Fruit fly (Drosophila melanogaster) whole organism, larva: ENCODE data around the gene SC35.

Source experiments
- noc ChIP-seq: fragments of 200-800 bp; sonication (Bioruptor generic); optimal IDR thresholded peaks from 3 replicates; lab custom pipeline; 2019; ENCODE audit warnings: missing biosample characterization, mild to moderate bottlenecking, missing genetic modification characterization, moderate library complexity

Gene SC35

DNA sequence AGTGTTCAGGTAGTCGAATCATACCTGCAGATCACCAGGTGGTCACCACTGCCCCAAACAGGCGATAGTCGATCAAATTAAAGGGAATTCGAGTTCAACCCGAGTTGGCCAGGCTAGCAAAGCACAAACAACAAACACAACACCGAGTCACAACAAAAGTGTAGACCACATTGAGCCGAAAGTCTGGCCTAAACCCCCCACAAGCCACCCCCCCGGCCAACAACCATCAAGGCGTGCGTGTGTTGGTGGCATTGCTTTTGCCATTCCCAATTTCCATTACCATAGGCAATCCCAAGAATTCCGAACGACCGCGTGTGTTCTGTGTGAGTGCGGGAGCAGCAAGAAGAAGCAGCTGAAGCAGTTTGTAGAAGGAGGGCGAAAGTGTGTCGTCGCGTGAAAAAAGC is at the start of gene SC35:
SC35 (minus strand) TSS at position 131 of the 404 bp plus-strand sequence.
- no peak for TF ChIP-seq noc (tag; lab: Kevin White, UChicago)

DNA sequence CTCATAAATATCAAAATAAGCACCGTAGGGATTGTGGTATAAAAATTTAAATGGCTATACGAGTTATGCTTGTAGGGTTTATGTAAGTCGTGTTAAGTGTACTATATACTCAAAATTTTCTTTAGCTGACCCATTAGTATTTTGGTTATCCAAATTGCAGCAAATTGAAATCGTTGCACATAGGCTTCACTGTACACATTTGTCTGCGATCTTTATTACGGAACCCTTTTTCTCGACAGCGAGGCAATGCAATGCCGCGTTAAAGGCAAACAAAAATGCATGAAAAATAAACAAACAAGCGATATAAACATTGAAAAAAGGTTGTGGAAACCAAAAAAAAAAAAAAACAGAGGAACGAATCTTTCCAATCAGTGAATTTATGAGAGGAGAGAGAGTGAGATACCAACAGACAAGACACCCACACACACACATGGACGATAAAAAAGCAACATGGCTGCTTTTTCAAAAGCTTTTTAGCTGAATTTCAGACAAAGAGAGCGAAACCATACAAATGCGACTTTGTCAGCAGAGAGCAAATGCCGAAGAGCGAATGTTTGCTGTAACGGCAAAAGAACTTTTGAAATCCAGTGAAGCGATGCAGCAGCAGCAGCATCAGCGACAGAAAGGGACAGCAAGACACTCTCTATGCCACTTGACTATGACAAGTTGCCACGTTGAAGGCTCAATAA is 49.5 kb upstream of the SC35 start:
- peak; percentile 85 for TF ChIP-seq noc (tag; lab: Kevin White, UChicago)

DNA sequence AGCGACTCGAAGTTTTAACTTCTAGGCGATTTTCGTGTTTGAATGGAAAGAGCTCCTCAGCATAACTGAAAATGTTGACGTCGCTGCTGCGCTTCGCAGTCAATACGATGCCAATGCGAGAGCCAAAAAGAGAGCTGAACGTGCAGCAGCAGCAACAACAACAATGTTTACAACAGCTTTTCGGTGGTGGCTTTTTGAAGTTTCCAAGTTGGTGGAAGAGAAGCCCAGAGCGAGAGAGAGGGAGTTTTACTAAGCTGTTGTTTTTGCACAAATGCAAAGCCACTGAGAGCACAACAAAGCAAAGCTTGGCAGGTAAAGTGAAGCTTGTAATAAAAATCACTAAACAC is 49.0 kb upstream of the SC35 start:
- TF ChIP-seq noc (tag; lab: Kevin White, UChicago) = no peak

DNA sequence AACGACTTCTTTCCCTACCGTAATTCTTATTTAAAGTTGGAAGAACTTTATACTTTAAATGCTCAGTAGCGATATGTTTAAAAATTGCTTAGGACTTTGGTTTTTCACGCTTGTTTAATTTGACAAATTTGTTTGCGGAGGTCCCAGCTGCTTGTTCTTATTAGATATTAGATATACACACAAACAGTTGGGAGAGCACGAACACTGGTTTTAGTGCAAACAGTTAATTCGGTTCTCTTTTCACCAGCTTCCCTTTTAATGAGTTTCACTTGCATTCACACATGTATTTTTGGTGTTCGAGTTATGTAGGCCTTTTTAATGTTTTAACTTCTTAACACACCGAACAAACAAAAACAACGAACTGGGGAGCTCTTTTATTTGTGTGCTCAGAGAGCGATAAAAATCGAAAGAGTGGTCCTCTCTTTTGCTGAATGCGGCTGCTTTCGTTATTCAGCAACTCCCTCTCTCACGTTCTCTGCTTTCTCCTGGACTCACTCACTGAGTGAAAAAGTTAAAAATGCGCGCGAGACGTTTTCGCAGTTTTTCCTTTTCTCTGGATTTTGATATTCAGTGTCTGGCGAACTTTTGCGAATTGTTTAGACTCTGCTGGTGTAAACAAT is 48.4 kb upstream of the SC35 start:
- no peak for TF ChIP-seq noc (tag; lab: Kevin White, UChicago)

DNA sequence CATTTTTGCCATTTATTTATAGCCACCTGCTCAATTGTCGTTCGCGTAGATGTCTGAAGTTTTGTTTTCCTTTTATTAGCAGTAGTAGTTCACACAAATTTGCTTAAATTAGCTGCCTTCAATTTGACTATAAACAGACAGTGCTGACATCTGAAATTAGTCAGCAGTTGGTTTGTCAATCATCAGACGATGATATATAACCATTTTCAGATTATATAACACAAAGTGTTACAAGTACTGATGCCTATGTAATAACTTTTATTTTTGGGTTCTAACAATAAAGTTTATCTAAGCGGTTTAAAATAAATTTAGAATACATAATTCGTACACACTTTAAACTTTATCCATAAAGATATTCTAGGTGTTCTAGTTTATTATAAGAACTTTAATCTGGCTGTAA is 47.3 kb upstream of the SC35 start:
- no peak for TF ChIP-seq noc (tag; lab: Kevin White, UChicago)

DNA sequence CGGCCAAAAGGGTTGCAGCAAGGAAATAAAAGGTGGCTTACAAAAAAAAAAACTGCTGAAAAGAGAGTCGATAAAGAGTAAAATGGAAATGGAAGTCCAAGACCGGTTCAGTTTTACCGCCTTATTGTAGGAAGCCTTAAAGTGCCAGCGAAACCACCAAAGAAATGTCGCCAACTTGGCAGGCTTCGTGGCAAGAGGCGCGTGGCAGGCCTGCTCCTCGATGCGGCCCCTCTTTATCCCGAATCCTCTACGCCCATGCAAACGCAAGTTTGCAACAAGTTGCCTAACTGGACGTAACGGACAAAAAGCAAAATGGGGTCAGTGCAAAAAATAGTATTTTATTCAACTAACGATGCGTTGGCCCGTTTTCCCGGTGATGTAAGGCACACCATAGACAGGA is 46.4 kb upstream of the SC35 start:
- TF ChIP-seq noc (tag; lab: Kevin White, UChicago) = no peak

DNA sequence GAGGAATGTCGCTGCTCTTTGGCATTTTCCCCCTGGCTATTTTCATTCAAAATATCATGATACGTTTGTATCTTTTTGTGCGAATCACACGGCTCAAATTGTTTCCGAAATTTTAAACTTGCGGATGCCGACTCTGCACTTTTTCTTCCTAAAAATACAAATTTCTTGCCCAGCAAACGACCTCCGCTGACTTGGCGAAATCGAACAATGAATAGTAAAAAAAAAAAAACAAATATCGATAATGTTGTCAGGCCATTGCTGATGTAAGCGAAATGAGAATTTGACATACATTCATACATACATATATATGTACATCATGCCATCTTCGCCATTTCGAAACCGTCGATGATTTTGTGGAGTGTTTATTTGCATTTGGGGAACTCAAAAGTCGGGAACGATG is 45.5 kb upstream of the SC35 start:
- TF ChIP-seq noc (tag; lab: Kevin White, UChicago) = no peak

DNA sequence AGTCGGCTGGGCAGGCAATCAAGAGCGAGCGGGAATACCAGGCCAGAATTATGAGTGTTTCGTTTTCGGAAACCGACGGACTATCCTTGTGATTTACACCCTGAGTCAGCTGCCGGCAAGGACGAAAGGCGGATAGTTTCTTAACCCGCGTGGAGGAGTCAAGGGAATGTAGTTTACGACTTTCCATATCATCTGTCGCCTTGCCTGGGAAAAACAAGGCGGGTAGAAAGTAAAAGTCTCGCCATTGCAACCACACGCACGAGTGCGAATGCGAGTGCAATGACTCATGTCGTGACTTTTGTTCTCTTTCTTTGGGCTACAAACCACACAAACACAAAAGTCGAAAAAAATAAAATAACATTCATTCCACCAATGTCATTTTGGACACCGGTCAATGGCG is 44.0 kb upstream of the SC35 start:
- TF ChIP-seq noc (tag; lab: Kevin White, UChicago) = no peak

DNA sequence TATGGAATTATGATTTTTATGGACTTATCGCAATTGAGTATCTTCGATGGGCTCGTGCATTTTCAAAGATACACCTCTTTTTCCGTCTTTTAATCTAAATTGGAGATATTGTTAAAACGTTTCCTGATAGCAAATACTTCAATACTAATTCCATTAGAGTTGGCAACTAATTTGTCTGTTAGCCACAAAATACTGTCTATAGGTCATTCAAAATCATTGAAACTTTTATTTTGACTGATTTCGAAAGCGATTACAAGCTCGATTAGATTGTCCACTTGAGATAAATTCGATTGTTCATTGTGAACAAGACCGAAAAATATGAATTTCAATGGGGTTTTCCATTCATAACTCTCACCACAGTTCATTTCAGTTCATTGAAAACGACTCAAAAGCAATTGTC is 41.6 kb upstream of the SC35 start:
- TF ChIP-seq noc (tag; lab: Kevin White, UChicago) = no peak

DNA sequence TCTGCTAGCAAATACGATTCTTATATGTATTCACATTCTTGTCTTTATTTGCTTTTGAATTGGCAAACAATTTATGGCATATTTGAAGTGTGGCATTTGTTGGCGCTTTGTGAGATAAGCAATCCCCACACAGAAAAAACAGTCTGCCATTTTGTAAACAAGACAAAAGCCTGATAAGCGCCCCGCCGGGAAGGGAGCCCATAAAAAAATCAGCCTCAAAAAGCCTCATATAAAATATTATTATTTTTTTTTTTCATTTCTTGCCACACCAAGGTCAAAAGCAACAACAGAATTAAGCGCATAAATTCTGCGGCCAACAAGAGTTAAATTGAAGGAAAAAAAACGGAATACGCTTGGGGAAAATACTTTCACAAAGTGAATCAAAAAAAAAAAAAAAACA is 40.8 kb upstream of the SC35 start:
- peak; percentile 81 for TF ChIP-seq noc (tag; lab: Kevin White, UChicago)

DNA sequence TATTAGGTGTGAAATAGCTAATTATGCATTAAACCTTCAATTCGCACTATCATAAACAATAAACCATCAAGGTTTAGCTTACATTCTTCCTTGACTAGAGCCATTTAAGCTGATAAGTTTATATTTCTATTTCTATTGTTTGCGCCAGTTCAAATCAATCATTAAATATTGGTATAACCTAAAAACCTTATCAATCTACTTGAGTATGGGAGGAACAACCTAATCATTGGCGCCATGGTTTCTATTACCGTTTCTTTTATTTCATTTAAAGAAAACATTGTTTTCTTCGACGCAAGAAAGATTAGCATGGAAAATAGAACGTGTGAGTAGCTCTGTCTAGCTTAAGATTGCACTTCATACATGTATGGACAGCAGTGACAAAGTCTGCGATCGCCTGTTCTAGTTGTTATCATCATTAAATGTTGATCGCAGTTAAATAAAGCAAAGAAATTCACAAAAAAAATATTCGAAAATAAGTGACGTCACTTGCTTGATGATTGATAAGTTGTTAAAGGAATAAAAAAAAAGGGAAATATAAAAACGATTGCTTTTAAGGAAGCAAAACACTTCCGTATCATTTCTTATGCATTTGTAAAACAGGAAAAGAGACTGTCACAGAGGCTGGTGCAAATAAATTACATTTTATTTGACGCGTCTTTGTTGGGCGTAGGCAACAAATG is 39.9 kb upstream of the SC35 start:
- no peak for TF ChIP-seq noc (tag; lab: Kevin White, UChicago)

DNA sequence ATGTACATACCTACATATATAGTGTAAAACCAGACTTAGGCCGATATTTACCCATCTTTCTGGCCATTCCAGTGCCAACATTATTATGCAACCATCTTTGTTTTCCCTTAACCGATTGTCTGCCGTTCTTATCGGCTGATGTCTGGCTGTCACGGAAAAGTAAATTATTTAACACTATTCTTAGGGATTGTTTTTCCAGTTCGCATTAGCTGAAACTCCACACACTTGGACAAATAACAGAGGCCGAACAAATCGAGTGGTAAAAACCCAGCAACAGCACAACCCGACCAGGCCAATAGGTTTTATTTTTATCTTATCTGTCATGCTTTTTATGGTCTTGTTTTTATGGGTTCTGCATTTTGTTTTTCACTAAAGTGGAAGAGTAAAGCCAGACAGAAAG is 39.1 kb upstream of the SC35 start:
- TF ChIP-seq noc (tag; lab: Kevin White, UChicago) = no peak

DNA sequence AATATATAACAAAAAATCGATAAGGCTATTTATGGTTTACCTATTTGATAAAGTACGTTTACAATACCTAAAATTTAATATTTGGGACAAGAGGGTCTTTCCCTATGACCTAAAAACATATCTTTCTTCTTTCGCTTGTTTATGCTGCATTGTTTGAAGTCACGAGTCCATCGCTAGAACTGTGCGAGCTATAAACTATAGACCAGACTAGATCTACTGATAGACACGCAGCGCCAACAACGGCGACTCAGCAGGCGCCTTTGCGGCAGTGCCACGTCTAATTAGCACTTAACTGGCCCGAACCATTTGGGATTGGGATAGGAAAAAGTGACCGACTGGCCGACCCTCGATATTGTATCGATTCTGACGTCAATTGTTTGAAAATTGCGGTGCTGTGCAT is 38.5 kb upstream of the SC35 start:
- TF ChIP-seq noc (tag; lab: Kevin White, UChicago) = no peak

DNA sequence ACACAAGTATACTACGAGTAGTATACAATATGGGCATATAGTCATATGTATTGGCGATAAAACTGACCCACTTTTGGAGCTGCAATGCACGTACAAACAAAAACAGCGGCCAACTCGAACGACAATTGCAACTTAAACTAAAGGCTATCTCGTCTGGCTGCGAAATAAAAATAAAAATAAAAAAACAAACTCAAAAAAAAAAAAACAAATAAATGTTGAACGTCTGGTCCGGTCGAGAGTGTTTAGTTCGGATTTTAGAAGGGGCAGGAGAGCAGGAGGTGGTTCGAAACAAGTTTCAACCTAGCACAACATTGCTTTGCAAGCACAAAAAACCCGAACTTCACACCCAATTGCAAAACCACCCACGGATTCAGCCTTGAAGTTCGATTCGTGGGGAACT is 37.5 kb upstream of the SC35 start:
- no peak for TF ChIP-seq noc (tag; lab: Kevin White, UChicago)

DNA sequence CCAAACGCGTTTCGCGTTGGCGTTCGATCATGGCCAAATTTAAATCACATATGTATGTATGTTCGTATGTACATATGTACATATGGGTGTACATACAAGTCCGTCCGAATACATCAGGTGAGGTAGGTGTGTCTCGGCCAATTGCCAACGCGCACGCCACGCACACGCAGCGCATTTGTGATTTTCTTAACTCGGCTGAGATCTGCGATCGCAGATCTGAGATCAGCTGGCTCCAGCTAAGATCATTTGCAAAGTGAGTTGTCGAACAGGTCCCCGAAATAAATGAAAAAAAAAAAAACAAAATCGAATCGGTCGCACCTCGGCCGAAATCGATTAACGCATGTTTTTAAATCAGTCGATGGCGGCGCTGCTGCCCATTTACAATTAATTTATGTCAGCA is 34.8 kb upstream of the SC35 start:
- TF ChIP-seq noc (tag; lab: Kevin White, UChicago) = no peak

DNA sequence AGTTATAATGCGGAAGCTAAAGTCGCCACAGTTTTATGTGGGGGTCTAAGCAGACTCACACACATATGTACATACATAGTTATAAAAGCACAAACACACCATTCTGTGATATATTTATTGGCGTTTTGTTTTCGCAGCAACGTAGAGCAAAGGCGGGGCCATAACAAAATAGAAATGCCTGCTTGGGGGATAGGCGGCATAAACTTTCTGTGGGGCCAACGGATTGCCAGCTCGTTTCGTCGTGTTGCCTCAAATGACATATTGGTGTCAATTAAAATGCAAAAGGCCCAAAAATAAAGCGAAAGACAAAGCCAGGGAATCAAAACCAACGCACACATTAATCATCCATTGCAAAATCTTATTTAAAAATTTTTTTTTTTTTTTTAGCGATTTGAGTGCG is 34.3 kb upstream of the SC35 start:
- peak; percentile 63 for TF ChIP-seq noc (tag; lab: Kevin White, UChicago)

DNA sequence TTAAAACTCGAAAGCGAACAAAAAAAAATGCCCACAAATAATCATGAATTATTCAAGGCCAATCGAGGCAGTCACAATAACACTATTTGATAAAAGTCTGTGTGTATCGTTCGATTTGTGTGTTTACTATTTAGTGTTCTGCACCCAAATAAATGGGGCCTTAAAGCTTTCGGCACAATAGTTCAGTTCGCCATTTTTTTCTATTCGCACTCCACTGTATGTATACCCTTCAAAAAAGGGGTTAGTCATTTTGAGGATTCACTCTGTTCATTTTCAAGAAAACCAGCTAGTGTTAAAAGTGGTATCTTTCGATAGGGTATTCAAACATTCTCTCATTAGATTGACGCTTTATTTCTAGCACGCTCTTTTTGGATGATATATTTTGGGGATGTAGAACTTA is 33.2 kb upstream of the SC35 start:
- TF ChIP-seq noc (tag; lab: Kevin White, UChicago) = peak; percentile 79
